Worm (Caenorhabditis elegans): ENCODE measurements around the gene fipr-12.
A peak's percentile ranks its signal among the peaks of the same experiment; 100 is the strongest.

Gene fipr-12

DNA sequence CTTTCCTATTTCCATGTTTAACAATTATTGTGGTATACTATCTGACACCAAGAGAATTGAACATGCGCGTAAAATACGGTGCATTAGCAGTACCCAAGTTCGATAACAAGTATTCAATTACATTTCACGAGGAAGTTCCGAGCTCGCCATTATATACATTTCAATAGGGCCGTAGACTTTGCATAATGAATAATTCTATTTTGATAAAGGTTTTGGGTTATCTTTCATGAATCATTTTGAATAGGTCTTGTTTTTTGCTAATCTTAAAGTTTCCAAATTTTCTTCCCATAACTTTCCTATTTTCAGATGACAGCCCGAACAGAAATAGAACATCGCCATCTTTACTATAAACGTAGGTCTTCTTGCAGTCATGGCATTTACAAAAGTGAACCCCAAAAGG lies 16.9 kb upstream of the fipr-12 start, which contains the start of gene C50H2.13:
Gene C50H2.13, plus strand, starts transcription at position 301 of the 400 bp plus-strand sequence.
- TF ChIP-seq hlh-1 (tag; optimal IDR thresholded peaks at IDR 0.05) (no peak), lsy-2 (tag; optimal IDR thresholded peaks at IDR 0.05) (no peak), cnd-1 (tag; optimal IDR thresholded peaks at IDR 0.05) (no peak), nhr-28 (tag; optimal IDR thresholded peaks at IDR 0.05) (no peak)

DNA sequence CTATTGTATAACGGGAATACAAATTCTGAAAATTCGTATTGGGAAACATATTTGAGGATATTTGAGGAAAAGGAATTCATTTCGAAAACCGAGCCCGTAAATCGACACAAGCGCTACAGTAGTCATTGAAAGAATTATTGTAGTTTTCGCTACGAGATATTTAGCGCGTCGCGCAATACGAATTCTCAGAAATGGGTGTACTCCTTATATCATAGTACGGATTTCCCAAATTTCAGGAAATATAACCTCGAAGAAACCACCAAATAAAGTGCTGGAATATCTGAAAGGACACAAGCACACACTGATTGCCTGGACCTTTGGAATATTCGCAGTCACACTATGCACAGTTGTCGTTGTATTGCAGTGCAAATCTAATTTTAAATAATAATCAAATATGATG lies 15.8 kb upstream of the fipr-12 start:
- TF ChIP-seq unc-120 (tag; optimal IDR thresholded peaks at IDR 0.05; ENCODE audit: poor library complexity, severe bottlenecking) (no peak), ztf-11 (tag; optimal IDR thresholded peaks at IDR 0.05) (no peak), cnd-1 (tag; optimal IDR thresholded peaks at IDR 0.05) (no peak), nhr-12 (tag; optimal IDR thresholded peaks at IDR 0.05) (no peak), mab-5 (tag; optimal IDR thresholded peaks at IDR 0.05) (no peak), zip-8 (tag; optimal IDR thresholded peaks at IDR 0.05) (no peak), snpc-4 (tag; optimal IDR thresholded peaks at IDR 0.05) (no peak), M03D4.4 (tag; optimal IDR thresholded peaks at IDR 0.05) (no peak), mep-1 (tag; optimal IDR thresholded peaks at IDR 0.05) (no peak), bed-3 (GFP tag; optimal IDR thresholded peaks at IDR 0.05) (no peak), sptf-1 (tag; optimal IDR thresholded peaks at IDR 0.05) (no peak), unc-39 (tag; optimal IDR thresholded peaks at IDR 0.05) (no peak), lin-13 (tag; optimal IDR thresholded peaks at IDR 0.05) (no peak), lin-32 (GFP tag; optimal IDR thresholded peaks at IDR 0.05) (no peak)

DNA sequence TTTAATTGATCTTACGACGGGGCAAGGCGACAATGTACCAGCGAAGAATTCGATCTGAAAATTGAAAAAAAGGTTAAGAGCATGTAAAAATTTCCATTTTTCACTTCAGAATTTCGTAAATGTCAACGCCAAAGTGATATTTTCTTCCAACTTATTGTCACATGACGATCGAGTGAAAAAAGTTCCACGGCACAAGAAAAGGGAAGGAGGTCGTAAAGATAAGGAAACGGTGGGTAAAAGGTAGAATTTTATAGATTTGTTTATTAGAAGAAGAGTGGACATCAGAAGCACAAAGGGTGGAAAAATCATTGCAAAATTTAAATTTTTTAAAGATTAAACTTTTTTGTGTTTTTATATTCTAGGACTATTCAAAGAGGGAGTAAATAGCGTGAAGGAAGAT lies 15.2 kb upstream of the fipr-12 start:
- TF ChIP-seq ces-1 (GFP tag; optimal IDR thresholded peaks at IDR 0.05) (no peak), ham-2 (GFP tag; optimal IDR thresholded peaks at IDR 0.05) (no peak), bed-3 (GFP tag; optimal IDR thresholded peaks at IDR 0.05) (no peak), blmp-1 (tag; optimal IDR thresholded peaks at IDR 0.05) (no peak), cnd-1 (tag; optimal IDR thresholded peaks at IDR 0.05) (no peak), sptf-1 (tag; optimal IDR thresholded peaks at IDR 0.05) (no peak), flh-1 (GFP tag; optimal IDR thresholded peaks at IDR 0.05) (no peak), unc-39 (tag; optimal IDR thresholded peaks at IDR 0.05) (no peak), nhr-237 (tag; optimal IDR thresholded peaks at IDR 0.05) (no peak), elt-1 (tag; optimal IDR thresholded peaks at IDR 0.05; ENCODE audit: borderline replicate concordance, insufficient read depth) (no peak), ceh-39 (tag; optimal IDR thresholded peaks at IDR 0.05) (no peak), nhr-76 (tag; optimal IDR thresholded peaks at IDR 0.05) (no peak), nhr-2 (tag; optimal IDR thresholded peaks at IDR 0.05) (no peak), hlh-1 (tag; optimal IDR thresholded peaks at IDR 0.05) (no peak), lin-32 (GFP tag; optimal IDR thresholded peaks at IDR 0.05) (no peak)

DNA sequence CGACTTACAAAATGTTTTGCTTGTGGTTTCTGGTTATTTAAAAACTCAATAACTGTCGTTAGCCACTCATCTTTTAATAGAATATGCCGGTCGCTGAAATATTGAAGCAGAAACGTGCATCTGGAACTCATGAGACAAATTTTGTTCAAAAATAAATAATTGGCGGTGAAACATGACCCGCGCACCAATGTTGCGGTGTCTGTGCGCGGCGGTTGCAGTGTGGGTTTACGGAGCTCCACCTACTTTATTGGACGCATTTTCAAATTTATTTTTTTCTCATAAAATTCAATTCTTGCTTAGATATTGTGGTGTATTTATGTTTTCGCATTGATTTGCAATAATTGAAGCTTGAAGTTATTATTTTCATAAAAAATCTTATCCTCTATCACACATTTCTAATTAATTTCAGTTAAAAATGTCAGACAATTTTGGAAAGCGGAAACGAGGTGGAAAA lies 12.5 kb upstream of the fipr-12 start, which contains the start of the genes rmh-2 and suds-3:
Gene rmh-2, minus strand, starts transcription at position 164 of the 454 bp plus-strand sequence.
Gene suds-3, plus strand, starts transcription at position 404 of the 454 bp plus-strand sequence.
- TF ChIP-seq M03D4.4 (tag; optimal IDR thresholded peaks at IDR 0.05) (peak; percentile 13), mep-1 (tag; optimal IDR thresholded peaks at IDR 0.05) (peak; percentile 66), pha-4 (tag; optimal IDR thresholded peaks at IDR 0.05) (no peak), lsy-2 (tag; optimal IDR thresholded peaks at IDR 0.05) (peak; percentile 21), sptf-1 (tag; optimal IDR thresholded peaks at IDR 0.05) (peak; percentile 0), ces-1 (GFP tag; optimal IDR thresholded peaks at IDR 0.05) (no peak)

DNA sequence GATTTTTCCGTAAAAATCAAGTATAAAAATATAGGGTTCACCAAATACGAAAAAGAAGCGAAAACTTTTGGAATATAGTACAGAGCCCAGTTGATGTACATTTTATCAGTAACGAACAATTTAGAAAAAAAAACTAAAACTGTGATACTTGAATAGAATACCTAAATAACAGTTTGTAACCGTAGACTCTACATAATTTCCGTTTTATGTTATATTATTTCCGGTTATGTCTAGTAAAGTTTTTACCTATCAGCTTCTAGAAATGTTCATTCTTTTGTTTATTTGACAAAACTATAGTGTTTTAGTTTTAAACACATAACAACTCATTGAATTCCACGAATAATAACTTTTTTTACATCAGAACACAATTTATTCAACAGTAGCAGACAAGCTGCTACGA lies 5.7 kb upstream of the fipr-12 start, which contains the start of gene srj-33:
Gene srj-33, minus strand, starts transcription at position 101 of the 400 bp plus-strand sequence.
- TF ChIP-seq cnd-1 (tag; optimal IDR thresholded peaks at IDR 0.05) (no peak), ham-2 (GFP tag; optimal IDR thresholded peaks at IDR 0.05) (no peak), sptf-1 (tag; optimal IDR thresholded peaks at IDR 0.05) (no peak), nhr-12 (tag; optimal IDR thresholded peaks at IDR 0.05) (no peak), nhr-2 (tag; optimal IDR thresholded peaks at IDR 0.05) (no peak), mep-1 (tag; optimal IDR thresholded peaks at IDR 0.05) (no peak), bed-3 (GFP tag; optimal IDR thresholded peaks at IDR 0.05) (no peak), ztf-11 (tag; optimal IDR thresholded peaks at IDR 0.05) (no peak)

DNA sequence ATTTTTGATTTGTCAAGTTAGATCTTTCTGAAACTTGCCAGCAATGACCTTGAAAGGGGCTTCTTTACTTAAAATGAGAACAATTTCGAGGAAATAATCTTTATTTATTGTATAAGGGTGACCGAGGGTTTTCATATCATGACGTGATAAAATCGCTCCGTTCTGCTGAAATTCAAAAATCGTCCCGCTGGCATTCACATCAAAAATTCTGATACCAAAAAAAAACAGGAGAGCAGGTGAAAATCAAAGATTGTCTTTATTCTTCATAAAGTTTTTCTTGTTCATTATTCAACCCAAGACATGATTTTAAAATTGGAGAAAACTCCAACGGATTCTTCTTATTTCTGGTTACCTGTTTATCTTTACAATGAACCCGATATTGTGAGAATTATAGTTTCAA lies 954 bp downstream of the fipr-12 start, which contains the start of gene sre-28:
Gene sre-28, plus strand, starts transcription at position 301 of the 400 bp plus-strand sequence.
- no peak for TF ChIP-seq mep-1 (tag; optimal IDR thresholded peaks at IDR 0.05)
- TF ChIP-seq ceh-83 (GFP tag; optimal IDR thresholded peaks at IDR 0.05), result no peak
- TF ChIP-seq cnd-1 (tag; optimal IDR thresholded peaks at IDR 0.05), result no peak
- TF ChIP-seq pha-4 (tag; optimal IDR thresholded peaks at IDR 0.05), result no peak
- TF ChIP-seq ceh-39 (tag; optimal IDR thresholded peaks at IDR 0.05), result no peak
- no peak for TF ChIP-seq mls-2 (tag; optimal IDR thresholded peaks at IDR 0.05)
- no peak for TF ChIP-seq ham-2 (GFP tag; optimal IDR thresholded peaks at IDR 0.05)
- no peak for TF ChIP-seq lsy-2 (tag; optimal IDR thresholded peaks at IDR 0.05)
- TF ChIP-seq zip-8 (tag; optimal IDR thresholded peaks at IDR 0.05), result no peak
- TF ChIP-seq unc-39 (tag; optimal IDR thresholded peaks at IDR 0.05), result no peak
- TF ChIP-seq drap-1 (GFP tag; optimal IDR thresholded peaks at IDR 0.05), result no peak
- no peak for TF ChIP-seq ces-1 (GFP tag; optimal IDR thresholded peaks at IDR 0.05)
